Fruit fly (Drosophila melanogaster): ENCODE measurements around the gene CG13082.

Gene CG13082

DNA sequence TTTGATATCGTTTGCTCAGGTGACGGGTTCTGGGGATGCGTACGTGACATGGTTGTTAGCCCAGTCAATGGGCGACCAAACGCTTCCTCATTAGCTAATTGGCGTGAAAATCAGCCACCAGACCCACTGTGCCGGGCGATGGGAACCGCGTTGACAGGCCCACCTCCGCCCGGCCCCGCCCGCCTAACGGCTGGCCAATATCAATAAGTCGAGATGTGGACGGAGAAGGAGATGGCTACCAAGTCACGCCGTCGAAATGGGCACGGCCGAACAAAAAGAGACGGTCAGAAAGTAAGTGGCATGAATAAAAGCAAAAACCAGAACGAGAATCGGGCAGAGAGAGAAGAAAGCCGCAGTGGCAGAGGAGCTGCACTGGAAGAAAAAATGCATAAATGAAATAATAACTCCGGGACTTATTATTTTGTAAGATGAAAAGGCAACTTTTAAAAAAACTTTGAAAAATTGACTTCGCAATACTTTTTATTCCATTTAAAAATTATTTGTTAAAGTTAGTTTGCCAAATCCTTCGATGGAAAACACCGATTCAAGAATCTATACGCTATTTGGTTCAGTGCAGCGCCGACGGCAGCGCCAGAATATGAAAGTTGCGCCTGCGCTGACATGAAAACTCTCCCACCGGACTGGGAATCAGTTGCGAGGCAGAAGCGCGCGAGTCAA lies at the start of gene CG13082 (continued):
- TF ChIP-seq CG3163 (GFP tag; optimal IDR thresholded peaks at IDR 0.05): no peak
- TF ChIP-seq repo (GFP tag; optimal IDR thresholded peaks at IDR 0.05): no peak
- TF ChIP-seq bbx (GFP tag; IDR thresholded peaks at IDR 0.05; ENCODE audit: partially characterized antibody): no peak
- TF ChIP-seq gcm2 (GFP tag; optimal IDR thresholded peaks at IDR 0.05): no peak
- TF ChIP-seq pzg (GFP tag; optimal IDR thresholded peaks at IDR 0.05): no peak
- TF ChIP-seq lab (GFP tag; optimal IDR thresholded peaks at IDR 0.05): no peak
- no peak for TF ChIP-seq CG13894 (tag; optimal IDR thresholded peaks at IDR 0.05)
- peak; percentile 24; the same call in 1 of the 3 replicates for TF ChIP-seq Optix (GFP tag; IDR thresholded peaks at IDR 0.05)
- peak; percentile 5 for TF ChIP-seq CG17568 (GFP tag; optimal IDR thresholded peaks at IDR 0.05)
- TF ChIP-seq Ets97D (GFP tag; optimal IDR thresholded peaks at IDR 0.05): no peak
- no peak for TF ChIP-seq CG7928 (GFP tag; optimal IDR thresholded peaks at IDR 0.05)
- no peak for TF ChIP-seq ase (GFP tag; IDR thresholded peaks at IDR 0.05)
- peak; percentile 93 for TF ChIP-seq sens (GFP tag)
- peak; percentile 83 for TF ChIP-seq CG2712 (tag; optimal IDR thresholded peaks at IDR 0.05)
- TF ChIP-seq CG13424 (tag; optimal IDR thresholded peaks at IDR 0.05): peak; percentile 64
- peak; percentile 81 for TF ChIP-seq CG18262 (tag; optimal IDR thresholded peaks at IDR 0.05)
- no peak for TF ChIP-seq CG10654 (GFP tag; optimal IDR thresholded peaks at IDR 0.05)
- TF ChIP-seq Fer3 (tag; optimal IDR thresholded peaks at IDR 0.05): no peak
- peak; percentile 48 for TF ChIP-seq CG10209 (GFP tag; optimal IDR thresholded peaks at IDR 0.05)
- no peak for TF ChIP-seq dan (GFP tag; IDR thresholded peaks at IDR 0.05)
- no peak for TF ChIP-seq kay (GFP tag; optimal IDR thresholded peaks at IDR 0.05)
- TF ChIP-seq CG1603 (tag; optimal IDR thresholded peaks at IDR 0.05): no peak
- TF ChIP-seq otp (GFP tag; IDR thresholded peaks at IDR 0.05): 0 out of 3 replicates have a peak, but pooled peaks have one; percentile 5
- TF ChIP-seq Dad (GFP tag; optimal IDR thresholded peaks at IDR 0.05): no peak
- peak; percentile 55 for TF ChIP-seq CG12391 (tag; optimal IDR thresholded peaks at IDR 0.05)
- TF ChIP-seq Bgb (GFP tag; IDR thresholded peaks at IDR 0.05; ENCODE audit: partially characterized antibody): no peak
- TF ChIP-seq hth (optimal IDR thresholded peaks at IDR 0.05): no peak
- peak; percentile 35 for TF ChIP-seq Ssrp (tag; optimal IDR thresholded peaks at IDR 0.05)
- no peak for TF ChIP-seq sna (GFP tag; IDR thresholded peaks at IDR 0.05; ENCODE audit: partially characterized antibody)
- TF ChIP-seq CG10979 (tag; optimal IDR thresholded peaks at IDR 0.05): peak; percentile 85
- no peak for TF ChIP-seq bigmax (GFP tag; optimal IDR thresholded peaks at IDR 0.05)
- TF ChIP-seq vvl (GFP tag; IDR thresholded peaks at IDR 0.05): peak; percentile 36; the same call in 1 of the 2 replicates
- peak; percentile 51; the same call in 1 of the 2 replicates for TF ChIP-seq CG6689 (GFP tag; IDR thresholded peaks at IDR 0.05)
- no peak for TF ChIP-seq sd (tag; optimal IDR thresholded peaks at IDR 0.05)
- TF ChIP-seq CG16815 (GFP tag; optimal IDR thresholded peaks at IDR 0.05): peak; percentile 36
- TF ChIP-seq Rfx (GFP tag; IDR thresholded peaks at IDR 0.05): no peak
- no peak for TF ChIP-seq h (optimal IDR thresholded peaks at IDR 0.05)
- no peak for TF ChIP-seq Aef1 (GFP tag; IDR thresholded peaks at IDR 0.05)
- TF ChIP-seq usp (GFP tag; optimal IDR thresholded peaks at IDR 0.05): no peak
- peak in 1 of 3 experiments; percentile 80 for TF ChIP-seq lola (GFP tag; optimal IDR thresholded peaks at IDR 0.05)
- TF ChIP-seq Mad (GFP tag; optimal IDR thresholded peaks at IDR 0.05): peak; percentile 6
- no peak for TF ChIP-seq CG9215 (GFP tag; IDR thresholded peaks at IDR 0.05)
- TF ChIP-seq CG4854 (GFP tag; optimal IDR thresholded peaks at IDR 0.05): no peak
- TF ChIP-seq CG2129 (GFP tag; IDR thresholded peaks at IDR 0.05; ENCODE audit: partially characterized antibody): no peak
- no peak for TF ChIP-seq CG12769 (tag; optimal IDR thresholded peaks at IDR 0.05)
- TF ChIP-seq CG8944 (GFP tag; optimal IDR thresholded peaks at IDR 0.05): peak; percentile 27
- peak; percentile 87 for TF ChIP-seq Blimp-1 (GFP tag; optimal IDR thresholded peaks at IDR 0.05)
- peak; percentile 62 for TF ChIP-seq CG8924 (tag; optimal IDR thresholded peaks at IDR 0.05)
- TF ChIP-seq CG9609 (GFP tag; optimal IDR thresholded peaks at IDR 0.05): peak; percentile 9
- peak; percentile 12 for TF ChIP-seq CG30020 (tag; optimal IDR thresholded peaks at IDR 0.05)
